Fruit fly (Drosophila melanogaster): Measurements from ENCODE around the gene qua.

Gene qua

dm6 chr2L:17484174-17484573 is 12.8 kb downstream of the qua start, which contains the start of the genes GCS2beta and CG5131 (continued):
- TF ChIP-seq CG32767 (GFP tag; IDR thresholded peaks at IDR 0.05) (peak; percentile 85), ro (GFP tag; IDR thresholded peaks at IDR 0.05) (peak; percentile 75), Mrtf (GFP tag; IDR thresholded peaks at IDR 0.05) (peak; percentile 85), CG18599 (GFP tag; optimal IDR thresholded peaks at IDR 0.05) (peak; percentile 92), CG2120 (GFP tag; optimal IDR thresholded peaks at IDR 0.05) (peak; percentile 98), CG30403 (GFP tag; optimal IDR thresholded peaks at IDR 0.05) (peak; percentile 96), CG1647 (GFP tag; optimal IDR thresholded peaks at IDR 0.05) (peak; percentile 94), CG18619 (GFP tag; optimal IDR thresholded peaks at IDR 0.05) (peak; percentile 88), repo (GFP tag; optimal IDR thresholded peaks at IDR 0.05) (peak; percentile 89), ci (GFP tag; IDR thresholded peaks at IDR 0.05) (peak; percentile 95), Mad (GFP tag; optimal IDR thresholded peaks at IDR 0.05) (peak; percentile 97), Adf1 (GFP tag; IDR thresholded peaks at IDR 0.05) (peak; percentile 74), CG10462 (GFP tag; optimal IDR thresholded peaks at IDR 0.05) (peak; percentile 89), CG9437 (GFP tag; optimal IDR thresholded peaks at IDR 0.05) (peak; percentile 97), CG8765 (GFP tag; IDR thresholded peaks at IDR 0.05) (peak; percentile 83), CG12769 (tag; optimal IDR thresholded peaks at IDR 0.05) (peak; percentile 98), CG4617 (GFP tag; optimal IDR thresholded peaks at IDR 0.05; ENCODE audit: borderline replicate concordance) (peak; percentile 98), lola (GFP tag; optimal IDR thresholded peaks at IDR 0.05) (peak in 1 of 3 experiments; percentile 84), Hmr (GFP tag; optimal IDR thresholded peaks at IDR 0.05) (peak; percentile 93), Hr3 (GFP tag; optimal IDR thresholded peaks at IDR 0.05) (peak; percentile 94), peb (GFP tag; IDR thresholded peaks at IDR 0.05) (peak; percentile 85), grau (tag; optimal IDR thresholded peaks at IDR 0.05) (peak; percentile 92), CG6813 (GFP tag; optimal IDR thresholded peaks at IDR 0.05) (peak; percentile 78), sr (GFP tag; IDR thresholded peaks at IDR 0.05) (peak; percentile 38; the same call in 1 of the 3 replicates), fd64A (GFP tag; optimal IDR thresholded peaks at IDR 0.05) (peak; percentile 58), CG12942 (GFP tag; optimal IDR thresholded peaks at IDR 0.05) (peak; percentile 95), shn (GFP tag; optimal IDR thresholded peaks at IDR 0.05) (peak; percentile 97), zfh2 (GFP tag; optimal IDR thresholded peaks at IDR 0.05) (peak; percentile 98), BEAF-32 (GFP tag; optimal IDR thresholded peaks at IDR 0.05) (peak; percentile 95), CG14860 (GFP tag; IDR thresholded peaks at IDR 0.05; ENCODE audit: partially characterized antibody) (peak; percentile 88), corto (GFP tag; optimal IDR thresholded peaks at IDR 0.05) (peak; percentile 48), D19A (tag; optimal IDR thresholded peaks at IDR 0.05) (no peak), az2 (GFP tag; optimal IDR thresholded peaks at IDR 0.05) (peak; percentile 93), CG15479 (GFP tag; optimal IDR thresholded peaks at IDR 0.05) (no peak), CG43689 (GFP tag; IDR thresholded peaks at IDR 0.05) (peak; percentile 72), fd3F (GFP tag; optimal IDR thresholded peaks at IDR 0.05) (peak; percentile 90), CG8290 (GFP tag; optimal IDR thresholded peaks at IDR 0.05) (peak; percentile 72), CG8290 (tag; optimal IDR thresholded peaks at IDR 0.05) (peak; percentile 35 to 97), Opbp (GFP tag; IDR thresholded peaks at IDR 0.05; ENCODE audit: partially characterized antibody) (peak; percentile 89), gsb (GFP tag; IDR thresholded peaks at IDR 0.05) (peak; percentile 89), Hand (GFP tag; optimal IDR thresholded peaks at IDR 0.05) (peak; percentile 25), Aef1 (GFP tag; IDR thresholded peaks at IDR 0.05) (peak; percentile 94), CG6791 (GFP tag; IDR thresholded peaks at IDR 0.05; ENCODE audit: partially characterized antibody) (peak; percentile 74), Hr78 (GFP tag; optimal IDR thresholded peaks at IDR 0.05) (peak in 1 of 2 experiments; percentile 21), hkb (optimal IDR thresholded peaks at IDR 0.05) (peak; percentile 71), hkb (GFP tag; IDR thresholded peaks at IDR 0.05) (peak; percentile 93), NC2α (GFP tag; optimal IDR thresholded peaks at IDR 0.05) (peak; percentile 88), nom (GFP tag; optimal IDR thresholded peaks at IDR 0.05) (no peak), Taf1 (GFP tag; IDR thresholded peaks at IDR 0.05) (peak; percentile 93), CG11247 (GFP tag; IDR thresholded peaks at IDR 0.05) (peak; percentile 96), oc (tag; optimal IDR thresholded peaks at IDR 0.05) (peak; percentile 74)
